Worm (Caenorhabditis elegans) whole organism, late embryonic: ENCODE data around the gene sid-2.

Experiments used
- F13H6.1 ChIP-seq: sonication (generic microtip); optimal IDR thresholded peaks from 2 replicates; lab custom pipeline; 2016; ENCODE audit warnings: missing genetic modification characterization, missing compliant biosample characterization
- ceh-14 ChIP-seq: sonication (generic microtip); optimal IDR thresholded peaks from 2 replicates; lab custom pipeline; 2016; ENCODE audit warnings: missing genotype, missing genetic modification characterization, missing compliant biosample characterization
- ceh-24 ChIP-seq: sonication (generic microtip); optimal IDR thresholded peaks from 2 replicates; lab custom pipeline; 2016; ENCODE audit warnings: mild to moderate bottlenecking, missing genetic modification characterization, missing compliant biosample characterization
- ceh-34 ChIP-seq: sonication (generic microtip); optimal IDR thresholded peaks from 2 replicates; lab custom pipeline; 2016; ENCODE audit warnings: mild to moderate bottlenecking, missing genetic modification characterization, missing compliant biosample characterization
- che-1 ChIP-seq: sonication (generic microtip); optimal IDR thresholded peaks from 2 replicates; lab custom pipeline; 2016; ENCODE audit warnings: mild to moderate bottlenecking, missing genetic modification characterization, missing compliant biosample characterization
- elt-2 ChIP-seq: sonication (generic microtip); optimal IDR thresholded peaks from 2 replicates; lab custom pipeline; 2016; ENCODE audit warnings: missing genetic modification reagents, missing genetic modification characterization, missing compliant biosample characterization
- elt-4 ChIP-seq: sonication (generic microtip); optimal IDR thresholded peaks from 2 replicates; lab custom pipeline; 2016; ENCODE audit warnings: missing genetic modification characterization, missing compliant biosample characterization
- fax-1 ChIP-seq: sonication (generic microtip); optimal IDR thresholded peaks from 2 replicates; lab custom pipeline; 2016; ENCODE audit warnings: missing genotype, missing genetic modification characterization, missing compliant biosample characterization
- nhr-11 ChIP-seq: fragments of 150-350 bp; optimal IDR thresholded peaks from 2 replicates; lab custom pipeline; 2014; ENCODE audit warnings: missing biosample characterization, missing genetic modification characterization
- npax-4 ChIP-seq: sonication (generic microtip); optimal IDR thresholded peaks from 2 replicates; lab custom pipeline; 2016; ENCODE audit warnings: missing genetic modification characterization, missing compliant biosample characterization
- pha-4 ChIP-seq: fragments of 150-350 bp; optimal IDR thresholded peaks from 2 replicates; lab custom pipeline; 2018; ENCODE audit warnings: missing biosample characterization, missing genetic modification reagents, missing genetic modification characterization
- ref-2 ChIP-seq: sonication (generic microtip); optimal IDR thresholded peaks from 2 replicates; lab custom pipeline; 2016; ENCODE audit warnings: missing genetic modification characterization, missing compliant biosample characterization
- sdc-2 ChIP-seq: sonication (generic microtip); optimal IDR thresholded peaks from 2 replicates; lab custom pipeline; 2016; ENCODE audit warnings: missing genotype, missing genetic modification characterization, missing compliant biosample characterization
- tbx-7 ChIP-seq: sonication (generic microtip); optimal IDR thresholded peaks from 2 replicates; lab custom pipeline; 2016; ENCODE audit warnings: missing genotype, missing genetic modification characterization, missing compliant biosample characterization

ce11 chrIII:13642227-13642626 lies 37.0 kb upstream of the sid-2 start, which contains the start of gene T12D8.10:
- no peak for TF ChIP-seq F13H6.1 (tag; lab: Kevin White, UChicago)
- TF ChIP-seq pha-4: no peak
- no peak for TF ChIP-seq nhr-11 (tag; lab: Kevin White, UChicago)
- no peak for TF ChIP-seq ceh-34 (tag; lab: Kevin White, UChicago)
- TF ChIP-seq ceh-24 (tag; lab: Kevin White, UChicago): no peak
- TF ChIP-seq che-1 (tag; lab: Kevin White, UChicago): no peak
- no peak for TF ChIP-seq ref-2 (tag; lab: Kevin White, UChicago)
- TF ChIP-seq elt-4 (tag; lab: Kevin White, UChicago): no peak
- TF ChIP-seq fax-1 (tag; lab: Kevin White, UChicago): no peak
- no peak for TF ChIP-seq npax-4 (tag; lab: Kevin White, UChicago)
- no peak for TF ChIP-seq ceh-14 (tag; lab: Kevin White, UChicago)
- no peak for TF ChIP-seq elt-2 (tag; lab: Kevin White, UChicago)
- TF ChIP-seq tbx-7: no peak
- TF ChIP-seq sdc-2 (tag; lab: Kevin White, UChicago): no peak
